Worm (Caenorhabditis elegans): Measurements from ENCODE around the gene C33D9.10.

C33D9.10 gene

DNA sequence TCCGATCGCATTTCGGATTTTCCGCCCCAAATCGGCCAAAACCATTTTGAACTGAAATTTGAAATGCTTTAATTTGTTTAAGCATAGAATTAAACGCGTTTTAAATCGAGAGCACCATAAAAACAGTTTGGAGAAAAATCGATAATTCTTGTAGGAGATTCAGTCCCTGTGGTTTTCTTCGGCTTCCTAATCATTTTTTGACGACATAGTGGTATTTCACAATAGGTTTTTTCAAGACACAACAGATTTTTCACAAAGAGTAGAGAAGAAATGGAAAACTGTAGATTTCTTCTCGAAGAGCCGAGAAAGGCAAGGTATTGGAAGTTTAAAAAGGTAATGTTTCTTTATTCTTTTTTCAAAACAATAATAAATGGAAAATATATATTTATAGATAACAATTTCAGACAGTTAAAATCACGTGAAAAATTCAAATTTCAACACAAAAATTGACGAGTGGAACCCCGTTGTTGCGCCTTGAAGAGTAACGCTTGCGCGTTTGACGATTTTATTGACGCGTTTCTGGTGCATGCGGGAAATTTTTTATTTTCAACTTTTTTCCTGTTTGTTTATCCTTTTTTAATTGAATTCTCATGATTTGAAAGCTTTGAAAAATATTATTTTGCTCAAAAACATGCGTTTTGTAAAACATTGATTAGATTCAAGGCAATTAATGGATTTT lies 44.2 kb downstream of the C33D9.10 start, which contains the start of gene F21D5.7:
Gene F21D5.7 (minus strand): TSS at position 51 of the 679 bp plus-strand sequence.
- TF ChIP-seq ztf-23 (GFP tag; IDR thresholded peaks at IDR 0.05), result no peak
- 0 out of 2 replicates have a peak, but pooled peaks have one; percentile 34 for TF ChIP-seq T22C8.4 (GFP tag; IDR thresholded peaks at IDR 0.05)

DNA sequence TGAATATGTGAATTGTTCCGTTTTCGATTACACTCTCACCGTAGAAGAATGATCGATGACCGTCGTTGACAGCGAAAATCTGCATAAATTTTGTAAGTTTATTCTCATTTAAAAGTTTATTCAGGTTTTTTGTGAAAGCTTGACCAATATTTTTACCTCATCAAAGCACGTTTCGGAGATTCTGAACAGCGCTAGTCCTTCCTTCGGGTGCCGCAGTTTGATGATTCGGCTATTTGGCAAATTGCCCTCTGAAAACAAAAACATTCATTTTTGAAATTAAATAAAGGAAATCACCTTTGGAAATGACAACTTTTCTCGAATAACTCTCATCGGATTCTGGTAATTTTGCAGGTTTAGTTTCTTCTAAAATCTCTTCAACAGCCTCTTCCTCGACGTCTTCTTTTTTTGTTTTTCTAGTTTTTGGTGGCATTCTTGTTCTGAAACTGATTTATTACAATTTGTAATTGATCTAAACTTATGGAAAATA lies 47.0 kb downstream of the C33D9.10 start, which contains the start of gene F21D5.6:
Gene F21D5.6 (minus strand): TSS at position 437 of the 487 bp plus-strand sequence.
- TF ChIP-seq ztf-29 (GFP tag; IDR thresholded peaks at IDR 0.05), result no peak
- 0 out of 2 replicates have a peak, but pooled peaks have one; percentile 33 for TF ChIP-seq flt-1 (GFP tag; IDR thresholded peaks at IDR 0.05)
- no peak for TF ChIP-seq T22C8.4 (GFP tag; IDR thresholded peaks at IDR 0.05)
- no peak for TF ChIP-seq cog-1 (tag; optimal IDR thresholded peaks at IDR 0.05)

DNA sequence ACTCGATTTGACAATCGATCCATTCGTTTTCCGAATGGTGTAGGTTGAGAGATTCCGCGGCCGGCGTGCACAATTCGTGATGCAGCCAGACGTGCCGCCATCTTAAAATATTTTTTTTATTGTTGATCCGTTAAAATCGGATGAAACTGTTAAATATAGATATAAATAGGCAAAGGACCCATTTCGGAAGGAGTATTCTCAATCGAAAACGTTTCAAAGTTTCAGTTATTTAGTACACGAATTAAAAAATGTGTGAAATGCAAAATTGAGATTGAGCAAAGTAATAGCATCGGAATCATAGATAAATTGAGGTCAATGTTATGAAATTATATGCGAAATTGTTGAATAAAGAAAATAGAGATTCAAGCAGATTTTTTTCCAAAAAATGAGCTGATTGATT lies 48.0 kb downstream of the C33D9.10 start, which contains the start of gene mrps-33:
Gene mrps-33 (minus strand): TSS at position 101 of the 400 bp plus-strand sequence.
- TF ChIP-seq T22C8.4 (GFP tag; IDR thresholded peaks at IDR 0.05), result no peak
- TF ChIP-seq med-1 (GFP tag; optimal IDR thresholded peaks at IDR 0.05; ENCODE audit: insufficient read depth), result no peak
- no peak for TF ChIP-seq cog-1 (tag; optimal IDR thresholded peaks at IDR 0.05)
- TF ChIP-seq flt-1 (GFP tag; IDR thresholded peaks at IDR 0.05), result no peak
- no peak for TF ChIP-seq tab-1 (GFP tag; IDR thresholded peaks at IDR 0.05)
- TF ChIP-seq ztf-29 (GFP tag; IDR thresholded peaks at IDR 0.05), result no peak
- TF ChIP-seq ztf-23 (GFP tag; IDR thresholded peaks at IDR 0.05), result no peak
- TF ChIP-seq klf-2 (GFP tag; conservative IDR thresholded peaks at IDR 0.05), result no peak
- TF ChIP-seq ref-1 (GFP tag; conservative IDR thresholded peaks at IDR 0.05), result no peak

DNA sequence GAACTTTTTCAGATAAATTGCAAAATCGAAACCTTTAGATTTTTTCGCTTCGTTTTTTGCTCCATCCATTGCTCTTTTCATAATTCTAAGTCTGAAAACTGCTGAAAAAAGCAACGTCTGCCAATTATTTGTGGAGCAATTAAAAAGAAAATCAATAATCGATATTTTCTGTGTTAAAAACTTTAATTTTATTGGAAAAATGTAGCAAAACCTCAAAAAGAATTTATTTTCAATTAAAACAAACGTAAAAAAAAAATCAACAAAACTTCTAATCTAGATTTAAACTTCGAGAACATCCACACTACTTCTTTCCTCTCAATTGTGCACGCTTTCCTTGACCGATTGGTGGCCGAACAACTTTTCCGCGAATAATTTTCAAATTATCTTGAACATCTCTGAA lies 48.7 kb downstream of the C33D9.10 start, which contains the start of gene F21D5.5:
Gene F21D5.5 (minus strand): TSS at position 101 of the 400 bp plus-strand sequence.
- TF ChIP-seq ref-1 (GFP tag; conservative IDR thresholded peaks at IDR 0.05) (no peak), ztf-23 (GFP tag; IDR thresholded peaks at IDR 0.05) (no peak), T22C8.4 (GFP tag; IDR thresholded peaks at IDR 0.05) (no peak), klf-2 (GFP tag; conservative IDR thresholded peaks at IDR 0.05) (no peak), tab-1 (GFP tag; IDR thresholded peaks at IDR 0.05) (no peak), med-1 (GFP tag; optimal IDR thresholded peaks at IDR 0.05; ENCODE audit: insufficient read depth) (no peak), flt-1 (GFP tag; IDR thresholded peaks at IDR 0.05) (no peak), cog-1 (tag; optimal IDR thresholded peaks at IDR 0.05) (no peak), ztf-29 (GFP tag; IDR thresholded peaks at IDR 0.05) (no peak)

DNA sequence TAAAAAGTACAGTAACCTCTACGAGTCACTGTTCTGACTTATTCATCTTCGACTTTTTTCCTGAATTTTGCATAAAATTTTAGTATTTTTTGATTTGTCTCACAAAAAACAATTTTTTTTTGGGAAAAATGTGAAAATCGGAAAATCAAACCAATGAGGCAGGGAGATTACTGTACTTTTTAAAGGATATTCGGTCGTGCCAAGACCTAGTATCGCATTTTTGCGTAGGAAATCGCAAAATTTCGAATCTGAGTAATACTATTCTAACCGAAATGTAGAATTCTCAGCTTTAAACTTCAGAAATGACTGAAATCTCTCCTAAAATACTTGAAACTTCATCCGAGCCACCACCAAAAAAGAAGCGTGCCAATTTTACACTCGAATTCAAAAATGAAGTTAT lies 50.2 kb downstream of the C33D9.10 start, which contains the start of gene F21D5.4:
Gene F21D5.4 (plus strand): TSS at position 301 of the 400 bp plus-strand sequence.
- no peak for TF ChIP-seq ztf-23 (GFP tag; IDR thresholded peaks at IDR 0.05)
- no peak for TF ChIP-seq ref-1 (GFP tag; conservative IDR thresholded peaks at IDR 0.05)
- no peak for TF ChIP-seq T22C8.4 (GFP tag; IDR thresholded peaks at IDR 0.05)
- no peak for TF ChIP-seq tab-1 (GFP tag; IDR thresholded peaks at IDR 0.05)
- TF ChIP-seq cog-1 (tag; optimal IDR thresholded peaks at IDR 0.05), result no peak
- no peak for TF ChIP-seq flt-1 (GFP tag; IDR thresholded peaks at IDR 0.05)
- no peak for TF ChIP-seq med-1 (GFP tag; optimal IDR thresholded peaks at IDR 0.05; ENCODE audit: insufficient read depth)
- TF ChIP-seq ztf-29 (GFP tag; IDR thresholded peaks at IDR 0.05), result no peak
- TF ChIP-seq klf-2 (GFP tag; conservative IDR thresholded peaks at IDR 0.05), result no peak

DNA sequence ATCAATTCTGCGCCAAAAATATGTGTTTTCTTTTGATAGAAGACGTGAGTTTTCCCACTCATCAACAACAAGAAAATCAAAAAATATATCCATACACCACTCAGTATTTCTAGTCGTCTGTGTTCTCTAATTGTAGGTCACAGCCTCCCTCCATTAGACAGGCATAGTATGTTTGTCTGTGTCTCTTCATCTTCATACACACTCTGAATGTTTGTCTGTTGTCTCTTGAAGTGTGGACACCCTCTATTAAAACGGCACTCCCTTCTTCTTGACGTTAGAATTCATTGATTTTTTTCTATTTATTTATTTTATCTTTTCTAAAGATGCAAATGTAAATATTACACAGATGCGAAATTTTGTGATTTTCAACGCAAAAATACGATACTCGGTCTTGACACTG lies 50.6 kb downstream of the C33D9.10 start:
- no peak for TF ChIP-seq klf-2 (GFP tag; conservative IDR thresholded peaks at IDR 0.05)
- TF ChIP-seq cog-1 (tag; optimal IDR thresholded peaks at IDR 0.05), result no peak
- TF ChIP-seq ztf-23 (GFP tag; IDR thresholded peaks at IDR 0.05), result no peak
- no peak for TF ChIP-seq flt-1 (GFP tag; IDR thresholded peaks at IDR 0.05)
- TF ChIP-seq T22C8.4 (GFP tag; IDR thresholded peaks at IDR 0.05), result no peak
- no peak for TF ChIP-seq ref-1 (GFP tag; conservative IDR thresholded peaks at IDR 0.05)
- TF ChIP-seq med-1 (GFP tag; optimal IDR thresholded peaks at IDR 0.05; ENCODE audit: insufficient read depth), result no peak
- TF ChIP-seq ztf-29 (GFP tag; IDR thresholded peaks at IDR 0.05), result no peak
- no peak for TF ChIP-seq tab-1 (GFP tag; IDR thresholded peaks at IDR 0.05)
